Fruit fly (Drosophila melanogaster) whole organism, embryonic: ENCODE data around the gene CG15012.
A peak's percentile ranks its signal among the peaks of the same experiment; 100 is the strongest.

Experiments used
- ATbp ChIP-seq: fragments of 200-800 bp; sonication (Bioruptor generic); optimal IDR thresholded peaks from 2 replicates; lab custom pipeline; 2017; ENCODE audit warnings: missing biosample characterization, mild to moderate bottlenecking, missing genetic modification characterization, missing genetic modification reagents
- Ada2b ChIP-seq: fragments of 200-800 bp; sonication (Bioruptor generic); IDR thresholded peaks from 2 replicates; pipeline ENCODE4 v1.3.6; 2022; ENCODE audit warnings: missing biosample characterization, missing genetic modification characterization
- Aef1 ChIP-seq: fragments of 200-800 bp; sonication (Bioruptor generic); IDR thresholded peaks from 3 replicates; pipeline ENCODE4 v1.3.6; 2022; ENCODE audit warnings: missing biosample characterization, missing genetic modification characterization
- B-H2 ChIP-seq: fragments of 200-800 bp; sonication (Bioruptor generic); optimal IDR thresholded peaks from 2 replicates; lab custom pipeline; 2018; ENCODE audit warnings: missing biosample characterization, mild to moderate bottlenecking, missing genetic modification characterization
- CG11695 ChIP-seq: fragments of 200-800 bp; sonication (Bioruptor generic); IDR thresholded peaks from 3 replicates; pipeline ENCODE4 v1.3.6; 2022; ENCODE audit warnings: missing biosample characterization, missing genetic modification characterization
- CG12104 ChIP-seq: fragments of 200-800 bp; sonication (Bioruptor generic); optimal IDR thresholded peaks from 3 replicates; lab custom pipeline; 2016; ENCODE audit warnings: missing biosample characterization, missing genetic modification characterization
- CG12659 ChIP-seq: fragments of 200-800 bp; sonication (Bioruptor generic); optimal IDR thresholded peaks from 3 replicates; lab custom pipeline; 2017; ENCODE audit warnings: mild to moderate bottlenecking, missing biosample characterization, missing genetic modification reagents, missing genetic modification characterization
- CG1602 ChIP-seq: fragments of 200-800 bp; sonication (Bioruptor generic); optimal IDR thresholded peaks from 3 replicates; lab custom pipeline; 2016; ENCODE audit warnings: missing biosample characterization, missing genetic modification characterization
- CG1603 ChIP-seq: fragments of 200-800 bp; sonication (Bioruptor generic); optimal IDR thresholded peaks from 2 replicates; lab custom pipeline; 2019; ENCODE audit warnings: missing biosample characterization, mild to moderate bottlenecking, missing genetic modification characterization, moderate library complexity
- CG18262 ChIP-seq: fragments of 200-800 bp; optimal IDR thresholded peaks from 3 replicates; lab custom pipeline; 2019; ENCODE audit warnings: missing biosample characterization, mild to moderate bottlenecking, missing genetic modification characterization, moderate library complexity
- CG18476 ChIP-seq: fragments of 200-800 bp; sonication (Bioruptor generic); optimal IDR thresholded peaks from 2 replicates; lab custom pipeline; 2016; ENCODE audit warnings: missing biosample characterization, mild to moderate bottlenecking, missing genetic modification characterization
- CG3065 ChIP-seq: fragments of 200-800 bp; sonication (Bioruptor generic); optimal IDR thresholded peaks from 2 replicates; lab custom pipeline; 2016; ENCODE audit warnings: missing biosample characterization, missing genetic modification characterization
- CG31224 ChIP-seq: fragments of 200-800 bp; sonication (Bioruptor generic); IDR thresholded peaks from 2 replicates; pipeline ENCODE4 v1.3.6; 2022; ENCODE audit warnings: missing biosample characterization, missing genetic modification characterization
- CG31441 ChIP-seq: fragments of 200-800 bp; sonication (Bioruptor generic); IDR thresholded peaks from 2 replicates; pipeline ENCODE4 v1.3.6; 2022; ENCODE audit warnings: missing biosample characterization, missing genetic modification characterization
- CG3163 ChIP-seq: fragments of 200-800 bp; sonication (Bioruptor generic); optimal IDR thresholded peaks from 3 replicates; lab custom pipeline; 2016; ENCODE audit warnings: missing biosample characterization, missing genetic modification characterization
- CG33213 ChIP-seq: fragments of 200-800 bp; sonication (Bioruptor generic); optimal IDR thresholded peaks from 3 replicates; lab custom pipeline; 2016; ENCODE audit warnings: missing biosample characterization, missing genetic modification characterization
- CG5953 ChIP-seq: fragments of 200-800 bp; sonication (Bioruptor generic); IDR thresholded peaks from 2 replicates; pipeline ENCODE4 v1.3.6; 2022; ENCODE audit warnings: missing biosample characterization, missing genetic modification characterization
- CG6683 ChIP-seq: fragments of 200-800 bp; sonication (Bioruptor generic); optimal IDR thresholded peaks from 2 replicates; lab custom pipeline; 2017; ENCODE audit warnings: missing biosample characterization, mild to moderate bottlenecking, missing genetic modification characterization, missing genetic modification reagents
- CG8281 ChIP-seq: fragments of 200-800 bp; sonication (Bioruptor generic); optimal IDR thresholded peaks from 2 replicates; lab custom pipeline; 2018; ENCODE audit warnings: missing biosample characterization, mild to moderate bottlenecking, missing genetic modification characterization, moderate library complexity
- CG9727 ChIP-seq: fragments of 200-800 bp; sonication (Bioruptor generic); optimal IDR thresholded peaks from 3 replicates; lab custom pipeline; 2017; ENCODE audit warnings: missing biosample characterization, mild to moderate bottlenecking, missing genetic modification characterization
- CG9797 ChIP-seq: fragments of 200-800 bp; sonication (Bioruptor generic); optimal IDR thresholded peaks from 3 replicates; lab custom pipeline; 2018; ENCODE audit warnings: missing biosample characterization, mild to moderate bottlenecking, missing genetic modification characterization
- CG9817 ChIP-seq: fragments of 200-800 bp; sonication (Bioruptor generic); optimal IDR thresholded peaks from 2 replicates; lab custom pipeline; 2018; ENCODE audit warnings: missing biosample characterization, mild to moderate bottlenecking, missing genetic modification characterization, moderate library complexity
- CTCF ChIP-seq: fragments of 200-800 bp; sonication (Bioruptor generic); optimal IDR thresholded peaks from 2 replicates; lab custom pipeline; 2017; ENCODE audit warnings: missing biosample characterization, mild to moderate bottlenecking, missing genetic modification characterization, moderate library complexity
- CoRest ChIP-seq: fragments of 200-800 bp; sonication (Bioruptor generic); optimal IDR thresholded peaks from 3 replicates; lab custom pipeline; 2018; ENCODE audit warnings: missing biosample characterization, mild to moderate bottlenecking, missing genetic modification characterization, moderate library complexity
- Dip2 ChIP-seq: fragments of 200-800 bp; sonication (Bioruptor generic); IDR thresholded peaks from 2 replicates; pipeline ENCODE4 v1.3.6; 2022; ENCODE audit warnings: missing biosample characterization, missing genetic modification characterization
- E2f1 ChIP-seq: fragments of 200-800 bp; sonication (Bioruptor generic); IDR thresholded peaks from 2 replicates; pipeline ENCODE4 v1.3.6; 2022; ENCODE audit warnings: missing biosample characterization, missing genetic modification characterization
- HLH3B ChIP-seq: fragments of 200-800 bp; sonication (Bioruptor generic); IDR thresholded peaks from 2 replicates; pipeline ENCODE4 v1.3.6; 2022; ENCODE audit warnings: missing biosample characterization, missing genetic modification characterization
- Oli ChIP-seq: fragments of 200-800 bp; sonication (Bioruptor generic); optimal IDR thresholded peaks from 2 replicates; lab custom pipeline; 2018; ENCODE audit warnings: missing biosample characterization, mild to moderate bottlenecking, missing genetic modification characterization, moderate library complexity
- Side ChIP-seq: fragments of 200-800 bp; sonication (Bioruptor generic); optimal IDR thresholded peaks from 2 replicates; lab custom pipeline; 2016; ENCODE audit warnings: missing biosample characterization, missing genetic modification characterization
- Spps ChIP-seq: fragments of 200-800 bp; sonication (Bioruptor generic); optimal IDR thresholded peaks from 2 replicates; lab custom pipeline; 2018; ENCODE audit warnings: missing biosample characterization, mild to moderate bottlenecking, missing genetic modification characterization
- bcd ChIP-seq: fragments of 200-800 bp; sonication (Bioruptor generic); optimal IDR thresholded peaks from 2 replicates; lab custom pipeline; 2017; ENCODE audit warnings: missing biosample characterization, mild to moderate bottlenecking, missing genetic modification characterization
- ci ChIP-seq: fragments of 200-800 bp; sonication (Bioruptor generic); IDR thresholded peaks from 3 replicates; pipeline ENCODE4 v1.3.6; 2022; ENCODE audit warnings: missing biosample characterization, missing genetic modification characterization
- disco-r ChIP-seq: fragments of 200-800 bp; sonication (Bioruptor generic); optimal IDR thresholded peaks from 2 replicates; lab custom pipeline; 2016; ENCODE audit warnings: missing biosample characterization, missing genetic modification characterization
- dysf ChIP-seq: fragments of 200-800 bp; sonication (Bioruptor generic); IDR thresholded peaks from 3 replicates; pipeline ENCODE4 v1.3.6; 2022; ENCODE audit warnings: missing biosample characterization, missing genetic modification characterization
- exex ChIP-seq: fragments of 200-800 bp; sonication (Bioruptor generic); optimal IDR thresholded peaks from 4 replicates; lab custom pipeline; 2018; ENCODE audit warnings: missing biosample characterization, mild to moderate bottlenecking, missing genetic modification characterization, moderate library complexity
- fd64A ChIP-seq: fragments of 200-800 bp; sonication (Bioruptor generic); optimal IDR thresholded peaks from 3 replicates; lab custom pipeline; 2018; ENCODE audit warnings: missing biosample characterization, mild to moderate bottlenecking, missing genetic modification characterization
- fd96Cb ChIP-seq: fragments of 200-800 bp; sonication (Bioruptor generic); optimal IDR thresholded peaks from 2 replicates; lab custom pipeline; 2018; ENCODE audit warnings: missing biosample characterization, mild to moderate bottlenecking, missing genetic modification characterization, moderate library complexity
- fu2 ChIP-seq: fragments of 200-800 bp; sonication (Bioruptor generic); optimal IDR thresholded peaks from 2 replicates; lab custom pipeline; 2016; ENCODE audit warnings: missing biosample characterization, missing genetic modification characterization
- gro ChIP-seq: fragments of 200-800 bp; sonication (Bioruptor generic); optimal IDR thresholded peaks from 2 replicates; lab custom pipeline; 2016; ENCODE audit warnings: missing biosample characterization, missing genetic modification characterization
- ham ChIP-seq: fragments of 200-800 bp; sonication (Bioruptor generic); IDR thresholded peaks from 2 replicates; pipeline ENCODE4 v1.3.6; 2022; ENCODE audit warnings: missing biosample characterization, missing genetic modification characterization
- ind ChIP-seq: fragments of 200-800 bp; sonication (Bioruptor generic); optimal IDR thresholded peaks from 3 replicates; lab custom pipeline; 2016; ENCODE audit warnings: missing biosample characterization, missing genetic modification characterization
- kah ChIP-seq: fragments of 200-800 bp; sonication (Bioruptor generic); optimal IDR thresholded peaks from 2 replicates; lab custom pipeline; 2018; ENCODE audit warnings: missing biosample characterization, mild to moderate bottlenecking, missing genetic modification characterization
- knrl ChIP-seq: fragments of 200-800 bp; sonication (Bioruptor generic); IDR thresholded peaks from 3 replicates; pipeline ENCODE4 v1.3.6; 2022; ENCODE audit warnings: missing biosample characterization, missing genetic modification characterization; ENCODE audit not compliant: partially characterized antibody
- maf-S ChIP-seq: fragments of 200-800 bp; sonication (Bioruptor generic); optimal IDR thresholded peaks from 2 replicates; lab custom pipeline; 2016; ENCODE audit warnings: missing biosample characterization, missing genetic modification characterization
- nau ChIP-seq: fragments of 200-800 bp; sonication (Bioruptor generic); optimal IDR thresholded peaks from 3 replicates; lab custom pipeline; 2017; ENCODE audit warnings: missing biosample characterization, mild to moderate bottlenecking, missing genetic modification characterization, missing genetic modification reagents
- nerfin-2 ChIP-seq: fragments of 200-800 bp; sonication (Bioruptor generic); IDR thresholded peaks from 2 replicates; pipeline ENCODE4 v1.3.6; 2022; ENCODE audit warnings: missing biosample characterization, missing genetic modification characterization; ENCODE audit not compliant: partially characterized antibody
- sima ChIP-seq: fragments of 200-800 bp; sonication (Bioruptor generic); optimal IDR thresholded peaks from 2 replicates; lab custom pipeline; 2016; ENCODE audit warnings: missing biosample characterization, missing genetic modification characterization
- sug ChIP-seq: fragments of 200-800 bp; optimal IDR thresholded peaks from 2 replicates; lab custom pipeline; 2019; ENCODE audit warnings: missing biosample characterization, mild to moderate bottlenecking, missing genetic modification characterization, moderate library complexity
- tin ChIP-seq: fragments of 200-800 bp; sonication (Bioruptor generic); optimal IDR thresholded peaks from 3 replicates; lab custom pipeline; 2016; ENCODE audit warnings: missing biosample characterization, missing genetic modification characterization
- tio ChIP-seq: fragments of 200-800 bp; sonication (Bioruptor generic); optimal IDR thresholded peaks from 2 replicates; lab custom pipeline; 2017; ENCODE audit warnings: missing biosample characterization, missing genetic modification characterization, inconsistent platforms
- tx ChIP-seq: fragments of 200-800 bp; sonication (Bioruptor generic); optimal IDR thresholded peaks from 2 replicates; lab custom pipeline; 2016; ENCODE audit warnings: missing biosample characterization, missing genetic modification characterization
- zf30C ChIP-seq: fragments of 200-800 bp; sonication (Bioruptor generic); optimal IDR thresholded peaks from 3 replicates; lab custom pipeline; 2018; ENCODE audit warnings: missing biosample characterization, mild to moderate bottlenecking, missing genetic modification characterization

CG15012 gene

DNA sequence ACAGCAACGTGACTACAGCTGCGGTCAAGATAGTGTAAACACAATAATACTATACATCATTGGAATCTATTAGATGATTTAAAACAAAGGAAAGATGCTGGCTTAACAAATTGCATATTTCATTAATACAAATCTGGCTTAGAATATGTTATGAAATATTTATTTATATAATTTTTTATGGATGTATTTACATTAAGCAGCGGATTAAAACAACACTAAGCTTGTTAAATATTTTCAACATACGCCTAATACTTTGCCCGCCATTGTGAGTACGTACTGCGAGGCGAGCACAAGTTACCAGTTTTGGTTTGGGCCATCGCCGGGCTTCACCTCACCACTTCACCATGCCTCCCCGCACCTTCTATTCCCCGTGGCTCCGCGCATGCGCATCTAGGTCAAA, 22.1 kb downstream of the CG15012 start (continued):
- TF ChIP-seq CG18476 (GFP tag; lab: Kevin White, UChicago) (peak; percentile 35), Oli (peak; percentile 83), HLH3B (GFP tag; lab: Robert Waterston, UW) (peak; percentile 70), CoRest (peak; percentile 84), Side (GFP tag; lab: Kevin White, UChicago) (no peak), ind (peak; percentile 60), CG3163 (no peak), CG9727 (GFP tag; lab: Kevin White, UChicago) (peak; percentile 57), CG12104 (peak; percentile 29), zf30C (GFP tag; lab: Kevin White, UChicago) (no peak), CG5953 (GFP tag; lab: Robert Waterston, UW) (peak; percentile 53; the same call in 1 of the 2 replicates), CG3065 (no peak), fd64A (GFP tag; lab: Kevin White, UChicago) (no peak), B-H2 (GFP tag; lab: Kevin White, UChicago) (no peak), CG31224 (GFP tag; lab: Robert Waterston, UW) (peak; percentile 20; the same call in 1 of the 2 replicates), kah (GFP tag; lab: Kevin White, UChicago) (peak; percentile 56), knrl (GFP tag; lab: Robert Waterston, UW) (no peak), CTCF (GFP tag; lab: Kevin White, UChicago) (no peak), tio (peak; percentile 27), Dip2 (GFP tag; lab: Robert Waterston, UW) (no peak), E2f1 (GFP tag; lab: Robert Waterston, UW) (peak; percentile 50), maf-S (GFP tag; lab: Kevin White, UChicago) (no peak), CG6683 (peak; percentile 47), CG8281 (tag; lab: Kevin White, UChicago) (peak; percentile 40), CG18262 (tag; lab: Kevin White, UChicago) (peak; percentile 85), CG9817 (tag; lab: Kevin White, UChicago) (peak; percentile 45), ci (GFP tag; lab: Robert Waterston, UW) (peak; percentile 61; the same call in 2 of the 3 replicates), bcd (peak; percentile 71), tx (GFP tag; lab: Kevin White, UChicago) (no peak), gro (no peak), CG11695 (GFP tag; lab: Robert Waterston, UW) (peak; percentile 78), Aef1 (peak; percentile 35; the same call in 1 of the 3 replicates), ATbp (GFP tag; lab: Kevin White, UChicago) (peak; percentile 69), CG31441 (peak; percentile 86), CG1602 (GFP tag; lab: Kevin White, UChicago) (peak; percentile 49), fd96Cb (peak; percentile 72), CG12659 (peak; percentile 65), ham (no peak), exex (tag; lab: Kevin White, UChicago) (peak; percentile 1), fu2 (GFP tag; lab: Kevin White, UChicago) (no peak), sug (tag; lab: Kevin White, UChicago) (no peak), sima (GFP tag; lab: Kevin White, UChicago) (no peak), CG1603 (peak; percentile 6), CG9797 (GFP tag; lab: Kevin White, UChicago) (no peak), nerfin-2 (no peak), dysf (GFP tag; lab: Robert Waterston, UW) (peak; percentile 80), disco-r (GFP tag; lab: Kevin White, UChicago) (no peak), CG33213 (GFP tag; lab: Kevin White, UChicago) (no peak), tin (GFP tag; lab: Kevin White, UChicago) (peak; percentile 44), Spps (tag; lab: Kevin White, UChicago) (peak; percentile 52), nau (GFP tag; lab: Kevin White, UChicago) (no peak), Ada2b (GFP tag; lab: Robert Waterston, UW) (peak; percentile 58)
